Worm (Caenorhabditis elegans): Measurements from ENCODE around the gene C03H5.7.

The C03H5.7 gene

ce11 chrII:371549-371948 lies 8.5 kb upstream of the C03H5.7 start:
- no peak for TF ChIP-seq ceh-36 (tag; optimal IDR thresholded peaks at IDR 0.05)
- no peak for TF ChIP-seq F13C5.2 (tag; optimal IDR thresholded peaks at IDR 0.05)
- no peak for TF ChIP-seq ceh-13 (GFP tag; optimal IDR thresholded peaks at IDR 0.05)
- no peak for TF ChIP-seq aly-1 (tag; optimal IDR thresholded peaks at IDR 0.05)
- no peak for TF ChIP-seq tbx-11 (GFP tag; IDR thresholded peaks at IDR 0.05)
- no peak for TF ChIP-seq hmg-4 (GFP tag; optimal IDR thresholded peaks at IDR 0.05)
- no peak for TF ChIP-seq hnd-1 (tag; optimal IDR thresholded peaks at IDR 0.05)
- no peak for TF ChIP-seq B0310.2 (tag; optimal IDR thresholded peaks at IDR 0.05)
- no peak for TF ChIP-seq sea-1 (GFP tag; conservative IDR thresholded peaks at IDR 0.05)
- TF ChIP-seq flt-1 (GFP tag; IDR thresholded peaks at IDR 0.05), result no peak
- TF ChIP-seq ets-7 (tag; optimal IDR thresholded peaks at IDR 0.05), result no peak
- TF ChIP-seq ama-1 (optimal IDR thresholded peaks at IDR 0.05), result no peak
- no peak for TF ChIP-seq tra-4 (tag; optimal IDR thresholded peaks at IDR 0.05)

ce11 chrII:372235-372634 lies 7.8 kb upstream of the C03H5.7 start:
- TF ChIP-seq tra-4 (tag; optimal IDR thresholded peaks at IDR 0.05) (no peak), ceh-13 (GFP tag; optimal IDR thresholded peaks at IDR 0.05) (no peak), aly-1 (tag; optimal IDR thresholded peaks at IDR 0.05) (no peak), tbx-11 (GFP tag; IDR thresholded peaks at IDR 0.05) (no peak), ama-1 (optimal IDR thresholded peaks at IDR 0.05) (no peak), hmg-4 (GFP tag; optimal IDR thresholded peaks at IDR 0.05) (no peak)

- TF ChIP-seq pes-1 (GFP tag; IDR thresholded peaks at IDR 0.05) (no peak), tra-4 (tag; optimal IDR thresholded peaks at IDR 0.05) (no peak), ceh-36 (tag; optimal IDR thresholded peaks at IDR 0.05) (no peak), ets-7 (tag; optimal IDR thresholded peaks at IDR 0.05) (no peak), ama-1 (optimal IDR thresholded peaks at IDR 0.05) (no peak), hmg-4 (GFP tag; optimal IDR thresholded peaks at IDR 0.05) (no peak), hnd-1 (tag; optimal IDR thresholded peaks at IDR 0.05) (no peak), hmbx-1 (tag; optimal IDR thresholded peaks at IDR 0.05) (no peak), flt-1 (GFP tag; IDR thresholded peaks at IDR 0.05) (no peak), sea-1 (GFP tag; conservative IDR thresholded peaks at IDR 0.05) (no peak), B0310.2 (tag; optimal IDR thresholded peaks at IDR 0.05) (no peak), F13C5.2 (tag; optimal IDR thresholded peaks at IDR 0.05) (no peak), tbx-37 (GFP tag; conservative IDR thresholded peaks at IDR 0.05) (no peak), tbx-11 (GFP tag; IDR thresholded peaks at IDR 0.05) (no peak), ceh-13 (GFP tag; optimal IDR thresholded peaks at IDR 0.05) (no peak), scrt-1 (GFP tag; IDR thresholded peaks at IDR 0.05) (no peak)
Measured at ce11 chrII:374950-375349, 5.1 kb upstream of the C03H5.7 start, which contains the start of gene C03H5.4. TSS of gene C03H5.4 (plus strand) at chrII:375250.

ce11 chrII:378351-378750 lies 1.7 kb upstream of the C03H5.7 start, which contains the start of gene C03H5.9:
TSS of gene C03H5.9 (plus strand) at chrII:378651.
- TF ChIP-seq tbx-11 (GFP tag; IDR thresholded peaks at IDR 0.05), result no peak
- no peak for TF ChIP-seq B0310.2 (tag; optimal IDR thresholded peaks at IDR 0.05)
- no peak for TF ChIP-seq ceh-13 (GFP tag; optimal IDR thresholded peaks at IDR 0.05)
- TF ChIP-seq sea-1 (GFP tag; conservative IDR thresholded peaks at IDR 0.05), result no peak
- TF ChIP-seq ets-7 (tag; optimal IDR thresholded peaks at IDR 0.05), result no peak

- no peak for TF ChIP-seq tra-4 (tag; optimal IDR thresholded peaks at IDR 0.05)
Measured at ce11 chrII:385258-385657, 5.2 kb downstream of the C03H5.7 start, which contains the start of gene C03H5.5. TSS of gene C03H5.5 (minus strand) at chrII:385358.

- TF ChIP-seq hmbx-1 (tag; optimal IDR thresholded peaks at IDR 0.05) (peak; percentile 4), ceh-13 (GFP tag; optimal IDR thresholded peaks at IDR 0.05) (no peak), sea-1 (GFP tag; conservative IDR thresholded peaks at IDR 0.05) (no peak), F13C5.2 (tag; optimal IDR thresholded peaks at IDR 0.05) (peak; percentile 84), hmg-4 (GFP tag; optimal IDR thresholded peaks at IDR 0.05) (no peak), pes-1 (GFP tag; IDR thresholded peaks at IDR 0.05) (no peak), tbx-11 (GFP tag; IDR thresholded peaks at IDR 0.05) (0 out of 2 replicates have a peak, but pooled peaks have one; percentile 23), hnd-1 (tag; optimal IDR thresholded peaks at IDR 0.05) (no peak), ets-7 (tag; optimal IDR thresholded peaks at IDR 0.05) (no peak)
Measured at ce11 chrII:385957-386356, 5.9 kb downstream of the C03H5.7 start, which contains the start of gene C03H5.3. TSS of gene C03H5.3 (plus strand) at chrII:386088.

ce11 chrII:387844-388355 lies 7.9 kb downstream of the C03H5.7 start:
- TF ChIP-seq ets-7 (tag; optimal IDR thresholded peaks at IDR 0.05), result no peak

ce11 chrII:388533-388932 lies 8.5 kb downstream of the C03H5.7 start, which contains the start of gene nstp-4:
TSS of gene nstp-4 (plus strand) at chrII:388833.
- no peak for TF ChIP-seq ama-1 (optimal IDR thresholded peaks at IDR 0.05)

ce11 chrII:399321-399720 lies 19.3 kb downstream of the C03H5.7 start, which contains the start of gene C03H5.6:
TSS of gene C03H5.6 (minus strand) at chrII:399421.
- TF ChIP-seq hnd-1 (tag; optimal IDR thresholded peaks at IDR 0.05) (no peak), ets-7 (tag; optimal IDR thresholded peaks at IDR 0.05) (no peak), flt-1 (GFP tag; IDR thresholded peaks at IDR 0.05) (no peak), hmbx-1 (tag; optimal IDR thresholded peaks at IDR 0.05) (no peak), tbx-37 (GFP tag; conservative IDR thresholded peaks at IDR 0.05) (no peak), tra-4 (tag; optimal IDR thresholded peaks at IDR 0.05) (no peak), tbx-11 (GFP tag; IDR thresholded peaks at IDR 0.05) (no peak), ceh-36 (tag; optimal IDR thresholded peaks at IDR 0.05) (no peak), ama-1 (optimal IDR thresholded peaks at IDR 0.05) (no peak), pes-1 (GFP tag; IDR thresholded peaks at IDR 0.05) (no peak), F13C5.2 (tag; optimal IDR thresholded peaks at IDR 0.05) (no peak), scrt-1 (GFP tag; IDR thresholded peaks at IDR 0.05) (no peak), sea-1 (GFP tag; conservative IDR thresholded peaks at IDR 0.05) (no peak), B0310.2 (tag; optimal IDR thresholded peaks at IDR 0.05) (no peak), aly-1 (tag; optimal IDR thresholded peaks at IDR 0.05) (no peak), ceh-13 (GFP tag; optimal IDR thresholded peaks at IDR 0.05) (no peak), hmg-4 (GFP tag; optimal IDR thresholded peaks at IDR 0.05) (no peak)

Measured in whole organism, early embryonic.